Worm (Caenorhabditis elegans) whole organism, late embryonic: Measurements from ENCODE around the gene R13H7.2.

Source experiments
- C38D4.7 ChIP-seq: fragments of 200-800 bp; sonication (Bioruptor generic); optimal IDR thresholded peaks from 2 replicates; lab custom pipeline; 2018; ENCODE audit warnings: mild to moderate bottlenecking, missing genetic modification characterization, moderate library complexity, missing compliant biosample characterization
- T23F11.4 ChIP-seq: fragments of 200-800 bp; sonication (Bioruptor generic); optimal IDR thresholded peaks from 2 replicates; lab custom pipeline; 2018; ENCODE audit warnings: mild to moderate bottlenecking, missing genetic modification characterization, missing compliant biosample characterization
- Y22D7AL.16 ChIP-seq: sonication (generic microtip); optimal IDR thresholded peaks from 2 replicates; lab custom pipeline; 2016; ENCODE audit warnings: missing genetic modification characterization, missing compliant biosample characterization
- ahr-1 ChIP-seq: sonication (generic microtip); optimal IDR thresholded peaks from 2 replicates; lab custom pipeline; 2016; ENCODE audit warnings: missing genetic modification characterization, missing compliant biosample characterization
- ceh-14 ChIP-seq: sonication (generic microtip); optimal IDR thresholded peaks from 2 replicates; lab custom pipeline; 2016; ENCODE audit warnings: missing genotype, missing genetic modification characterization, missing compliant biosample characterization
- ceh-18 ChIP-seq: sonication (generic microtip); optimal IDR thresholded peaks from 2 replicates; lab custom pipeline; 2016; ENCODE audit warnings: missing genetic modification characterization, missing compliant biosample characterization
- ceh-19 ChIP-seq: fragments of 200-800 bp; sonication (Bioruptor generic); optimal IDR thresholded peaks from 2 replicates; lab custom pipeline; 2018; ENCODE audit warnings: mild to moderate bottlenecking, missing genetic modification characterization, missing compliant biosample characterization
- ceh-24 ChIP-seq: sonication (generic microtip); optimal IDR thresholded peaks from 2 replicates; lab custom pipeline; 2016; ENCODE audit warnings: mild to moderate bottlenecking, missing genetic modification characterization, missing compliant biosample characterization
- ceh-30 ChIP-seq: fragments of 150-350 bp; optimal IDR thresholded peaks from 2 replicates; lab custom pipeline; 2014; ENCODE audit warnings: missing biosample characterization, missing genetic modification characterization
- ceh-31 ChIP-seq: sonication (generic microtip); optimal IDR thresholded peaks from 2 replicates; lab custom pipeline; 2016; ENCODE audit warnings: missing genetic modification characterization, missing compliant biosample characterization
- ceh-34 ChIP-seq: sonication (generic microtip); optimal IDR thresholded peaks from 2 replicates; lab custom pipeline; 2016; ENCODE audit warnings: mild to moderate bottlenecking, missing genetic modification characterization, missing compliant biosample characterization
- ceh-45 ChIP-seq: fragments of 200-800 bp; sonication (Bioruptor generic); IDR thresholded peaks from 2 replicates; pipeline ENCODE4 v1.3.6; 2022; ENCODE audit warnings: missing genetic modification reagents, missing genetic modification characterization, missing compliant biosample characterization
- ceh-48 ChIP-seq: sonication (generic microtip); optimal IDR thresholded peaks from 2 replicates; lab custom pipeline; 2016; ENCODE audit warnings: missing genetic modification characterization, inconsistent platforms, missing compliant biosample characterization
- dve-1 ChIP-seq: sonication (generic microtip); optimal IDR thresholded peaks from 2 replicates; lab custom pipeline; 2017; ENCODE audit warnings: antibody characterized with exemption, mild to moderate bottlenecking, missing genetic modification characterization, missing compliant biosample characterization
- elt-2 ChIP-seq: sonication (generic microtip); optimal IDR thresholded peaks from 2 replicates; lab custom pipeline; 2016; ENCODE audit warnings: missing genetic modification reagents, missing genetic modification characterization, missing compliant biosample characterization
- ets-4 ChIP-seq: sonication (generic microtip); optimal IDR thresholded peaks from 2 replicates; lab custom pipeline; 2016; ENCODE audit warnings: missing genetic modification characterization, missing compliant biosample characterization
- fkh-6 ChIP-seq: sonication (generic microtip); optimal IDR thresholded peaks from 2 replicates; lab custom pipeline; 2016; ENCODE audit warnings: missing genetic modification characterization, missing compliant biosample characterization
- hlh-13 ChIP-seq: fragments of 200-800 bp; sonication (Bioruptor generic); optimal IDR thresholded peaks from 2 replicates; lab custom pipeline; 2018; ENCODE audit warnings: mild to moderate bottlenecking, missing genetic modification characterization, missing compliant biosample characterization
- hlh-6 ChIP-seq: sonication (generic microtip); optimal IDR thresholded peaks from 2 replicates; lab custom pipeline; 2016; ENCODE audit warnings: missing genotype, missing genetic modification characterization, missing compliant biosample characterization
- hlh-8 ChIP-seq: sonication (generic microtip); optimal IDR thresholded peaks from 2 replicates; lab custom pipeline; 2016; ENCODE audit warnings: missing genotype, missing genetic modification characterization, missing compliant biosample characterization
- madf-2 ChIP-seq: sonication (generic microtip); optimal IDR thresholded peaks from 2 replicates; lab custom pipeline; 2017; ENCODE audit warnings: missing genetic modification characterization, missing compliant biosample characterization
- nfya-1 ChIP-seq: sonication (generic microtip); optimal IDR thresholded peaks from 2 replicates; lab custom pipeline; 2017; ENCODE audit warnings: missing genetic modification characterization, mild to moderate bottlenecking, missing compliant biosample characterization, antibody characterized with exemption, moderate library complexity
- odd-2 ChIP-seq: sonication (generic microtip); optimal IDR thresholded peaks from 2 replicates; lab custom pipeline; 2017; ENCODE audit warnings: antibody characterized with exemption, mild to moderate bottlenecking, missing genetic modification characterization, missing compliant biosample characterization
- pha-2 ChIP-seq: sonication (generic microtip); optimal IDR thresholded peaks from 2 replicates; lab custom pipeline; 2017; ENCODE audit warnings: mild to moderate bottlenecking, missing genetic modification characterization, missing compliant biosample characterization
- rnt-1 ChIP-seq: sonication (generic microtip); optimal IDR thresholded peaks from 2 replicates; lab custom pipeline; 2016; ENCODE audit warnings: missing genetic modification characterization, missing compliant biosample characterization
- sox-2 ChIP-seq: fragments of 200-800 bp; sonication (Bioruptor generic); IDR thresholded peaks from 2 replicates; pipeline ENCODE4 v1.3.6; 2022; ENCODE audit warnings: missing genetic modification reagents, missing genetic modification characterization, missing compliant biosample characterization
- sox-4 ChIP-seq: sonication (generic microtip); optimal IDR thresholded peaks from 2 replicates; lab custom pipeline; 2017; ENCODE audit warnings: mild to moderate bottlenecking, missing genetic modification characterization, inconsistent platforms, missing compliant biosample characterization
- syd-9 ChIP-seq: sonication (generic microtip); optimal IDR thresholded peaks from 2 replicates; lab custom pipeline; 2016; ENCODE audit warnings: mild to moderate bottlenecking, missing genetic modification characterization, moderate library complexity, missing compliant biosample characterization
- tbx-2 ChIP-seq: sonication (generic microtip); optimal IDR thresholded peaks from 2 replicates; lab custom pipeline; 2016; ENCODE audit warnings: missing genetic modification characterization, missing compliant biosample characterization
- unc-42 ChIP-seq: sonication (generic microtip); optimal IDR thresholded peaks from 2 replicates; lab custom pipeline; 2016; ENCODE audit warnings: missing genotype, missing genetic modification characterization, missing compliant biosample characterization
- unc-55 ChIP-seq: sonication (generic microtip); optimal IDR thresholded peaks from 2 replicates; lab custom pipeline; 2017; ENCODE audit warnings: missing biosample characterization, missing genetic modification reagents, missing genetic modification characterization
- unc-86 ChIP-seq: sonication (generic microtip); optimal IDR thresholded peaks from 2 replicates; lab custom pipeline; 2016; ENCODE audit warnings: missing genetic modification characterization, missing compliant biosample characterization
- zip-5 ChIP-seq: sonication (generic microtip); optimal IDR thresholded peaks from 2 replicates; lab custom pipeline; 2016; ENCODE audit warnings: missing genetic modification characterization, missing compliant biosample characterization
- ztf-16 ChIP-seq: sonication (generic microtip); optimal IDR thresholded peaks from 2 replicates; lab custom pipeline; 2017; ENCODE audit warnings: missing genetic modification characterization, missing compliant biosample characterization

R13H7.2 gene

DNA sequence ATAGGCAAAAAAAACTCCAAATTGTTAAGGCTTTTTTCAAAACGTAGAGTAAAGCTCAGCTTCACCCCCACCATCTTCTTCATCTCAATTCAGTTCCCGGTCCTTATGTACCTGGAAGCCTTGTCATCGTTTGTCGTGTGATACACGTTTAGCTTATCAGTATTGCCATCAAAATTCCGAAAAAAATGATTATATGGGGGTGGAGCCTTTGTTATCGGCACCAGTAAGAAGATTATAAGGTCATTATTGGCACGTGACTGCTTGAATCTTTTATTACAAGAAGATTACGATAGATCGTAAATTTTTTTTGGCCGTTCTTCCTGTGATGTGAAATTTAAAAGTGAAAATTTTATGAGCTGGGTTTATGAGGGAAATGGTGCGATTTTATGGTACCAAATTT is 21.2 kb upstream of the R13H7.2 start:
- TF ChIP-seq elt-2 (peak; percentile 13), T23F11.4 (GFP tag; lab: Kevin White, UChicago) (no peak)

DNA sequence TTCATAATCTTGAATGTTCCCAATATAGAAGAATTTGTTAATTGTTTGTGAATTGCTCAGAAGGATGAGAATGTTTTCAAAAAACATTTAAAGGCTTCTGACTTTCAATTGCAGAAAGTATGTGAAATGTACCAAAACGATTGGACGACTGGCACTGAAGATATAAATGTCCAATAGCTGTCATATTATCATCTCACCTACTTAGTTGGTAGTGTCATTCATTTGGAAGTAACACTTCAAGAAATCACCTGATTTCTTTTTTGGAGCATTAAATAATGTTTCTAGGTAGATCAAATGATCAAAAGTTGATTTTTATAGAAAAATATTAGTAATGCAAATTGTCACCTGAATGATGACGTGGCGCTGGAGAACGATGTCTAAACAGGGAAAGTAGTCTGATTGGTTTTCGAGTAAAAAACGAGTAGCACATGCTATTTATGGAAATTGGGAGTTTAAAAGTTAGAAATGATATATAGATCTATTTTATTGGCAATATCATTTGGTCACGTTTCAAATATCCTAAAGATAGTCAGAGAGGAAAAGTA is 20.6 kb upstream of the R13H7.2 start:
- TF ChIP-seq ets-4 (tag; lab: Kevin White, UChicago) (no peak), dve-1 (tag; lab: Kevin White, UChicago) (no peak), nfya-1 (tag; lab: Kevin White, UChicago) (no peak), ceh-19 (GFP tag; lab: Kevin White, UChicago) (no peak), ceh-14 (tag; lab: Kevin White, UChicago) (no peak), ceh-30 (tag; lab: Kevin White, UChicago) (no peak), rnt-1 (tag; lab: Kevin White, UChicago) (no peak), sox-2 (GFP tag; lab: Robert Waterston, UW) (no peak), ceh-24 (tag; lab: Kevin White, UChicago) (no peak), odd-2 (tag; lab: Kevin White, UChicago) (no peak), tbx-2 (tag; lab: Kevin White, UChicago) (no peak), sox-4 (no peak), unc-42 (tag; lab: Kevin White, UChicago) (no peak), hlh-8 (no peak), ahr-1 (tag; lab: Kevin White, UChicago) (no peak), pha-2 (tag; lab: Kevin White, UChicago) (no peak), unc-55 (GFP tag; lab: Kevin White, UChicago) (no peak), ceh-45 (GFP tag; lab: Robert Waterston, UW) (no peak), zip-5 (tag; lab: Kevin White, UChicago) (no peak)

ce11 chrIV:6878912-6879554 is 19.9 kb upstream of the R13H7.2 start:
- TF ChIP-seq ceh-18 (tag; lab: Kevin White, UChicago) (peak; percentile 64), fkh-6 (tag; lab: Kevin White, UChicago) (no peak), ceh-34 (tag; lab: Kevin White, UChicago) (no peak), odd-2 (tag; lab: Kevin White, UChicago) (no peak), elt-2 (no peak), pha-2 (tag; lab: Kevin White, UChicago) (no peak), unc-86 (tag; lab: Kevin White, UChicago) (no peak), ceh-48 (tag; lab: Kevin White, UChicago) (no peak)

ce11 chrIV:6872958-6873357 is 13.8 kb upstream of the R13H7.2 start, which contains the start of gene srx-19:
Gene srx-19 (plus strand): TSS chrIV:6873258.
- TF ChIP-seq elt-2 (no peak), hlh-6 (no peak), sox-4 (no peak), hlh-8 (no peak), ztf-16 (tag; lab: Kevin White, UChicago) (no peak), Y22D7AL.16 (tag; lab: Kevin White, UChicago) (no peak), ets-4 (tag; lab: Kevin White, UChicago) (no peak), C38D4.7 (GFP tag; lab: Kevin White, UChicago) (no peak), syd-9 (tag; lab: Kevin White, UChicago) (no peak), nfya-1 (tag; lab: Kevin White, UChicago) (no peak), ceh-31 (tag; lab: Kevin White, UChicago) (no peak), hlh-13 (no peak), madf-2 (no peak)
- TF ChIP-seq, all 69 proteins: peak for 0
